Fruit fly (Drosophila melanogaster) whole organism, embryonic: ENCODE measurements around the gene CG16903.
A peak's percentile ranks its signal among the peaks of the same experiment; 100 is the strongest.

ENCODE experiments used
- Ada2b ChIP-seq: fragments of 200-800 bp; sonication (Bioruptor generic); IDR thresholded peaks from 2 replicates; pipeline ENCODE4 v1.3.6; 2022; ENCODE audit warnings: missing biosample characterization, missing genetic modification characterization
- Aef1 ChIP-seq: fragments of 200-800 bp; sonication (Bioruptor generic); IDR thresholded peaks from 3 replicates; pipeline ENCODE4 v1.3.6; 2022; ENCODE audit warnings: missing biosample characterization, missing genetic modification characterization
- Atf-2 ChIP-seq: fragments of 200-800 bp; sonication (Bioruptor generic); optimal IDR thresholded peaks from 2 replicates; lab custom pipeline; 2016; ENCODE audit warnings: missing biosample characterization, missing genetic modification characterization
- Bgb ChIP-seq: fragments of 200-800 bp; sonication (Bioruptor generic); IDR thresholded peaks from 2 replicates; pipeline ENCODE4 v1.3.6; 2022; ENCODE audit warnings: missing biosample characterization, missing genetic modification characterization; ENCODE audit not compliant: partially characterized antibody
- Bteb2 ChIP-seq: fragments of 200-800 bp; sonication (Bioruptor generic); optimal IDR thresholded peaks from 2 replicates; lab custom pipeline; 2016; ENCODE audit warnings: missing biosample characterization, missing genetic modification characterization
- CG10209 ChIP-seq: fragments of 200-800 bp; sonication (Bioruptor generic); optimal IDR thresholded peaks from 3 replicates; lab custom pipeline; 2017; ENCODE audit warnings: missing biosample characterization, mild to moderate bottlenecking, missing genetic modification characterization, missing genetic modification reagents
- CG10267 ChIP-seq: fragments of 200-800 bp; sonication (Bioruptor generic); optimal IDR thresholded peaks from 2 replicates; lab custom pipeline; 2018; ENCODE audit warnings: missing biosample characterization, mild to moderate bottlenecking, missing genetic modification characterization, moderate library complexity
- CG10321 ChIP-seq: fragments of 200-800 bp; sonication (Bioruptor generic); IDR thresholded peaks from 2 replicates; pipeline ENCODE4 v1.3.6; 2022; ENCODE audit warnings: missing biosample characterization, missing genetic modification characterization
- CG12104 ChIP-seq: fragments of 200-800 bp; sonication (Bioruptor generic); optimal IDR thresholded peaks from 3 replicates; lab custom pipeline; 2016; ENCODE audit warnings: missing biosample characterization, missing genetic modification characterization
- CG1233 ChIP-seq: fragments of 200-800 bp; sonication (Bioruptor generic); optimal IDR thresholded peaks from 4 replicates; lab custom pipeline; 2018; ENCODE audit warnings: missing biosample characterization, mild to moderate bottlenecking, missing genetic modification characterization
- CG12942 ChIP-seq: fragments of 200-800 bp; sonication (Bioruptor generic); optimal IDR thresholded peaks from 3 replicates; lab custom pipeline; 2016; ENCODE audit warnings: missing biosample characterization, missing genetic modification characterization
- CG13775 ChIP-seq: fragments of 200-800 bp; sonication (Bioruptor generic); optimal IDR thresholded peaks from 3 replicates; lab custom pipeline; 2017; ENCODE audit warnings: missing biosample characterization, mild to moderate bottlenecking, missing genetic modification characterization
- CG14014 ChIP-seq: fragments of 200-800 bp; sonication (Bioruptor generic); IDR thresholded peaks from 2 replicates; pipeline ENCODE4 v1.3.6; 2022; ENCODE audit warnings: missing biosample characterization, missing genetic modification characterization
- CG14050 ChIP-seq: fragments of 200-800 bp; sonication (Bioruptor generic); IDR thresholded peaks from 3 replicates; pipeline ENCODE4 v1.3.6; 2022; ENCODE audit warnings: missing biosample characterization, missing genetic modification characterization
- CG1603 ChIP-seq: fragments of 200-800 bp; sonication (Bioruptor generic); optimal IDR thresholded peaks from 2 replicates; lab custom pipeline; 2019; ENCODE audit warnings: missing biosample characterization, mild to moderate bottlenecking, missing genetic modification characterization, moderate library complexity
- CG16813 ChIP-seq: fragments of 200-800 bp; sonication (Bioruptor generic); IDR thresholded peaks from 3 replicates; pipeline ENCODE4 v1.3.6; 2022; ENCODE audit warnings: missing biosample characterization, missing genetic modification characterization; ENCODE audit not compliant: partially characterized antibody
- CG2116 ChIP-seq: fragments of 200-800 bp; sonication (Bioruptor generic); optimal IDR thresholded peaks from 3 replicates; lab custom pipeline; 2018; ENCODE audit warnings: missing biosample characterization, mild to moderate bottlenecking, missing genetic modification characterization
- CG2199 ChIP-seq: fragments of 200-800 bp; sonication (Bioruptor generic); IDR thresholded peaks from 3 replicates; pipeline ENCODE4 v1.3.6; 2022; ENCODE audit warnings: missing biosample characterization, missing genetic modification characterization
- CG2889 ChIP-seq: fragments of 200-800 bp; sonication (Bioruptor generic); IDR thresholded peaks from 3 replicates; pipeline ENCODE4 v1.3.6; 2022; ENCODE audit warnings: missing biosample characterization, missing genetic modification characterization
- CG30403 ChIP-seq: fragments of 200-800 bp; sonication (Bioruptor generic); optimal IDR thresholded peaks from 3 replicates; lab custom pipeline; 2016; ENCODE audit warnings: missing biosample characterization, missing genetic modification characterization
- CG3163 ChIP-seq: fragments of 200-800 bp; sonication (Bioruptor generic); optimal IDR thresholded peaks from 3 replicates; lab custom pipeline; 2016; ENCODE audit warnings: missing biosample characterization, missing genetic modification characterization
- CG4424 ChIP-seq: fragments of 200-800 bp; sonication (Bioruptor generic); optimal IDR thresholded peaks from 3 replicates; lab custom pipeline; 2016; ENCODE audit warnings: missing biosample characterization, missing genetic modification characterization
- CG5953 ChIP-seq: fragments of 200-800 bp; sonication (Bioruptor generic); IDR thresholded peaks from 2 replicates; pipeline ENCODE4 v1.3.6; 2022; ENCODE audit warnings: missing biosample characterization, missing genetic modification characterization
- CkIIα-i1 ChIP-seq: fragments of 200-800 bp; sonication (Bioruptor generic); IDR thresholded peaks from 2 replicates; pipeline ENCODE4 v1.3.6; 2022; ENCODE audit warnings: missing biosample characterization, missing genetic modification characterization
- Dip3 ChIP-seq: fragments of 200-800 bp; sonication (Bioruptor generic); optimal IDR thresholded peaks from 3 replicates; lab custom pipeline; 2016; ENCODE audit warnings: missing biosample characterization, missing genetic modification characterization
- Dp ChIP-seq: fragments of 200-800 bp; sonication (Bioruptor generic); optimal IDR thresholded peaks from 2 replicates; lab custom pipeline; 2018; ENCODE audit warnings: missing biosample characterization, mild to moderate bottlenecking, missing genetic modification characterization, moderate library complexity
- ERR ChIP-seq: fragments of 200-800 bp; sonication (Bioruptor generic); optimal IDR thresholded peaks from 2 replicates; lab custom pipeline; 2016; ENCODE audit warnings: missing biosample characterization, missing genetic modification characterization
- Ravus ChIP-seq: fragments of 200-800 bp; sonication (Bioruptor generic); IDR thresholded peaks from 2 replicates; pipeline ENCODE4 v1.3.6; 2022; ENCODE audit warnings: missing biosample characterization, missing genetic modification characterization
- Scr ChIP-seq: fragments of 200-800 bp; sonication (Bioruptor generic); IDR thresholded peaks from 2 replicates; pipeline ENCODE4 v1.3.6; 2022; ENCODE audit warnings: missing biosample characterization, missing genetic modification characterization; ENCODE audit not compliant: partially characterized antibody
- Sox102F ChIP-seq: fragments of 200-800 bp; sonication (Bioruptor generic); optimal IDR thresholded peaks from 2 replicates; lab custom pipeline; 2018; ENCODE audit warnings: missing biosample characterization, mild to moderate bottlenecking, missing genetic modification characterization, moderate library complexity
- YL-1 ChIP-seq: fragments of 200-800 bp; sonication (Bioruptor generic); optimal IDR thresholded peaks from 3 replicates; lab custom pipeline; 2017; ENCODE audit warnings: missing biosample characterization, mild to moderate bottlenecking, missing genetic modification characterization
- az2 ChIP-seq: fragments of 200-800 bp; sonication (Bioruptor generic); optimal IDR thresholded peaks from 3 replicates; lab custom pipeline; 2016; ENCODE audit warnings: missing biosample characterization, missing genetic modification characterization
- cg ChIP-seq: fragments of 200-800 bp; sonication (Bioruptor generic); optimal IDR thresholded peaks from 3 replicates; lab custom pipeline; 2019; ENCODE audit warnings: missing biosample characterization, mild to moderate bottlenecking, missing genetic modification characterization, moderate library complexity
- cwo ChIP-seq: fragments of 200-800 bp; sonication (Bioruptor generic); optimal IDR thresholded peaks from 3 replicates; lab custom pipeline; 2017; ENCODE audit warnings: missing biosample characterization, missing genetic modification characterization, mild to moderate bottlenecking, moderate library complexity, missing genetic modification reagents
- dm ChIP-seq: fragments of 200-800 bp; sonication (Bioruptor generic); optimal IDR thresholded peaks from 3 replicates; lab custom pipeline; 2016; ENCODE audit warnings: missing biosample characterization, missing genetic modification characterization
- ems ChIP-seq: fragments of 200-800 bp; sonication (Bioruptor generic); optimal IDR thresholded peaks from 3 replicates; lab custom pipeline; 2016; ENCODE audit warnings: missing biosample characterization, missing genetic modification characterization
- gcm2 ChIP-seq: fragments of 200-800 bp; sonication (Bioruptor generic); optimal IDR thresholded peaks from 2 replicates; lab custom pipeline; 2016; ENCODE audit warnings: missing biosample characterization, missing genetic modification characterization
- grau ChIP-seq: fragments of 200-800 bp; optimal IDR thresholded peaks from 3 replicates; lab custom pipeline; 2019; ENCODE audit warnings: missing biosample characterization, mild to moderate bottlenecking, missing genetic modification characterization, moderate library complexity
- ind ChIP-seq: fragments of 200-800 bp; sonication (Bioruptor generic); optimal IDR thresholded peaks from 3 replicates; lab custom pipeline; 2016; ENCODE audit warnings: missing biosample characterization, missing genetic modification characterization
- jigr1 ChIP-seq: fragments of 200-800 bp; sonication (Bioruptor generic); IDR thresholded peaks from 3 replicates; pipeline ENCODE4 v1.3.6; 2022; ENCODE audit warnings: missing biosample characterization, missing genetic modification characterization
- lmd ChIP-seq: fragments of 200-800 bp; sonication (Bioruptor generic); IDR thresholded peaks from 2 replicates; pipeline ENCODE4 v1.3.6; 2022; ENCODE audit warnings: missing biosample characterization, missing genetic modification characterization
- mam ChIP-seq: fragments of 200-800 bp; sonication (Bioruptor generic); optimal IDR thresholded peaks from 3 replicates; lab custom pipeline; 2016; ENCODE audit warnings: missing biosample characterization, missing genetic modification characterization
- pum ChIP-seq: fragments of 200-800 bp; sonication (Bioruptor generic); optimal IDR thresholded peaks from 2 replicates; lab custom pipeline; 2016; ENCODE audit warnings: missing biosample characterization, missing genetic modification characterization
- salm ChIP-seq: fragments of 200-800 bp; sonication (Bioruptor generic); optimal IDR thresholded peaks from 2 replicates; lab custom pipeline; 2018; ENCODE audit warnings: missing biosample characterization, mild to moderate bottlenecking, missing genetic modification characterization
- scrt ChIP-seq: fragments of 200-800 bp; sonication (Bioruptor generic); optimal IDR thresholded peaks from 2 replicates; lab custom pipeline; 2018; ENCODE audit warnings: missing biosample characterization, mild to moderate bottlenecking, missing genetic modification characterization, moderate library complexity
- seq ChIP-seq: fragments of 200-800 bp; sonication (Bioruptor generic); IDR thresholded peaks from 2 replicates; pipeline ENCODE4 v1.3.6; 2022; ENCODE audit warnings: missing biosample characterization, missing genetic modification characterization
- shn ChIP-seq: fragments of 200-800 bp; sonication (Bioruptor generic); optimal IDR thresholded peaks from 3 replicates; lab custom pipeline; 2016; ENCODE audit warnings: missing biosample characterization, missing genetic modification characterization
- sqz ChIP-seq: fragments of 200-800 bp; sonication (Bioruptor generic); optimal IDR thresholded peaks from 3 replicates; lab custom pipeline; 2018; ENCODE audit warnings: missing biosample characterization, mild to moderate bottlenecking, missing genetic modification characterization
- toy ChIP-seq: fragments of 200-800 bp; sonication (Bioruptor generic); IDR thresholded peaks from 2 replicates; pipeline ENCODE4 v1.3.6; 2022; ENCODE audit warnings: missing biosample characterization, missing genetic modification characterization
- tup ChIP-seq: fragments of 200-800 bp; sonication (Bioruptor generic); optimal IDR thresholded peaks from 2 replicates; lab custom pipeline; 2016; ENCODE audit warnings: missing biosample characterization, mild to moderate bottlenecking, missing genetic modification characterization, moderate library complexity
- zfh2 ChIP-seq: fragments of 200-800 bp; sonication (Bioruptor generic); optimal IDR thresholded peaks from 2 replicates; lab custom pipeline; 2016; ENCODE audit warnings: missing biosample characterization, missing genetic modification characterization

CG16903 gene

dm6 chrX:2087501-2087900 is 7.3 kb upstream of the CG16903 start (continued):
- no peak for TF ChIP-seq YL-1 (GFP tag; lab: Kevin White, UChicago)
- peak; percentile 6 for TF ChIP-seq zfh2 (GFP tag; lab: Kevin White, UChicago)
- peak; percentile 62 for TF ChIP-seq CG10321 (GFP tag; lab: Robert Waterston, UW)
- TF ChIP-seq ind (GFP tag; lab: Kevin White, UChicago), result peak; percentile 48
- peak; percentile 48 for TF ChIP-seq CG4424 (GFP tag; lab: Kevin White, UChicago)
- TF ChIP-seq Bgb (GFP tag; lab: Robert Waterston, UW), result no peak
- TF ChIP-seq CG1233 (GFP tag; lab: Kevin White, UChicago), result peak; percentile 7
- TF ChIP-seq tup, result no peak
- TF ChIP-seq seq, result peak; percentile 75
- peak; percentile 60 for TF ChIP-seq grau (tag; lab: Kevin White, UChicago)
- peak; percentile 67 for TF ChIP-seq lmd (GFP tag; lab: Robert Waterston, UW)
- peak; percentile 47 for TF ChIP-seq az2 (GFP tag; lab: Kevin White, UChicago)
- TF ChIP-seq Bteb2 (GFP tag; lab: Kevin White, UChicago), result peak; percentile 18
- TF ChIP-seq CG16813 (GFP tag; lab: Robert Waterston, UW), result no peak
- no peak for TF ChIP-seq Scr (GFP tag; lab: Robert Waterston, UW)
- TF ChIP-seq CG14014 (GFP tag; lab: Robert Waterston, UW), result peak; percentile 49; the same call in 1 of the 2 replicates
- peak; percentile 40 for TF ChIP-seq CG10209 (GFP tag; lab: Kevin White, UChicago)
- no peak for TF ChIP-seq sqz
- no peak for TF ChIP-seq gcm2 (GFP tag; lab: Kevin White, UChicago)
- no peak for TF ChIP-seq CkIIα-i1
- peak; percentile 35; the same call in 1 of the 2 replicates for TF ChIP-seq Ada2b
- TF ChIP-seq CG2199 (GFP tag; lab: Robert Waterston, UW), result 0 out of 3 replicates have a peak, but pooled peaks have one; percentile 62
- peak; percentile 36 for TF ChIP-seq pum (GFP tag; lab: Kevin White, UChicago)
- TF ChIP-seq CG13775 (GFP tag; lab: Kevin White, UChicago), result no peak
- TF ChIP-seq ERR, result no peak
- 0 out of 2 replicates have a peak, but pooled peaks have one; percentile 32 for TF ChIP-seq toy (GFP tag; lab: Robert Waterston, UW)
- peak; percentile 50; the same call in 1 of the 3 replicates for TF ChIP-seq CG2889 (GFP tag; lab: Robert Waterston, UW)
- no peak for TF ChIP-seq CG2116 (GFP tag; lab: Kevin White, UChicago)
- TF ChIP-seq mam, result peak; percentile 41
- peak; percentile 6 for TF ChIP-seq CG3163
- TF ChIP-seq CG30403 (GFP tag; lab: Kevin White, UChicago), result peak; percentile 55
- TF ChIP-seq shn, result peak; percentile 5
- TF ChIP-seq dm (GFP tag; lab: Kevin White, UChicago), result peak; percentile 52
- TF ChIP-seq CG5953, result peak; percentile 41; the same call in 1 of the 2 replicates
- no peak for TF ChIP-seq Ravus (GFP tag; lab: Robert Waterston, UW)
- no peak for TF ChIP-seq Dp
- TF ChIP-seq scrt, result no peak
- peak; percentile 5 for TF ChIP-seq CG10267
- TF ChIP-seq Aef1 (GFP tag; lab: Robert Waterston, UW), result 0 out of 3 replicates have a peak, but pooled peaks have one; percentile 14
- peak; percentile 86 for TF ChIP-seq CG1603 (tag; lab: Kevin White, UChicago)
- TF ChIP-seq Sox102F (GFP tag; lab: Kevin White, UChicago), result peak; percentile 71
- peak; percentile 46 for TF ChIP-seq salm (tag; lab: Kevin White, UChicago)
- peak; percentile 17 for TF ChIP-seq Atf-2 (GFP tag; lab: Kevin White, UChicago)
- TF ChIP-seq CG14050 (GFP tag; lab: Robert Waterston, UW), result peak; percentile 78
- TF ChIP-seq ems (GFP tag; lab: Kevin White, UChicago), result peak; percentile 25
- no peak for TF ChIP-seq Dip3 (GFP tag; lab: Kevin White, UChicago)
- peak; percentile 31 for TF ChIP-seq CG12942 (GFP tag; lab: Kevin White, UChicago)
- no peak for TF ChIP-seq jigr1 (GFP tag; lab: Robert Waterston, UW)
- TF ChIP-seq cg (GFP tag; lab: Kevin White, UChicago), result peak; percentile 44
- no peak for TF ChIP-seq cwo (GFP tag; lab: Kevin White, UChicago)
- TF ChIP-seq CG12104 (GFP tag; lab: Kevin White, UChicago), result no peak
